Worm (Caenorhabditis elegans) whole organism, L4/young adult: ENCODE results near the gene jnk-1.

ENCODE experiments used
- dao-5 ChIP-seq: sonication (generic microtip); optimal IDR thresholded peaks from 2 replicates; lab custom pipeline; 2016; ENCODE audit warnings: missing genotype, missing genetic modification characterization, moderate library complexity, missing compliant biosample characterization
- him-1 ChIP-seq: sonication (generic microtip); optimal IDR thresholded peaks from 2 replicates; lab custom pipeline; 2016; ENCODE audit warnings: missing genotype, missing genetic modification reagents, missing genetic modification characterization, missing compliant biosample characterization

DNA sequence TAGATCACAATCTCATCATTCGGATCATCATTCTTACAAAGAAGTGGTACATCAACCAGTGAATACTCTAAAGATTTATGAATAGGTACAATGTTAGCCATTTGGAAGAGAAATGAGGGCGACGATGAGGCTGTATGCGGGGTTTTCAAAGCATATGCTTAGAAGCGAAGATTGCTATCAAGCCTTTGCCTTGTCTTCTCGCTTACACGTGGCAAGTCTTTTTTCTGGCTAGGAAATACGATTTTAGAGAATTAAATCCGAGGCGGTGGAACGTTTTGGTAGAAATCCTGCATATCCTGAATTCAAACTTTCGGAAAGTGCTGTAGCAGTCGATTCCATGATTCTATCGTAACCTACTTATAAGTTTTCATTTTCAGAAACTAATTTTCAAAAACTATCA, 37.4 kb upstream of the jnk-1 start, which contains the start of gene T22D1.18:
- no peak for TF ChIP-seq him-1 (tag; lab: Kevin White, UChicago)
- no peak for TF ChIP-seq dao-5 (tag; lab: Kevin White, UChicago)
